Fruit fly (Drosophila melanogaster) S2 (cell line): ENCODE results near the gene CG46525.

Experiments
- CG8478 ChIP-seq: fragments of >200 bp; optimal IDR thresholded peaks from 2 replicates; lab custom pipeline; 2018
- CTCF ChIP-seq, 2 experiments: fragments of >200 bp; optimal IDR thresholded peaks; 2 replicates each; lab custom pipeline; 2018

DNA sequence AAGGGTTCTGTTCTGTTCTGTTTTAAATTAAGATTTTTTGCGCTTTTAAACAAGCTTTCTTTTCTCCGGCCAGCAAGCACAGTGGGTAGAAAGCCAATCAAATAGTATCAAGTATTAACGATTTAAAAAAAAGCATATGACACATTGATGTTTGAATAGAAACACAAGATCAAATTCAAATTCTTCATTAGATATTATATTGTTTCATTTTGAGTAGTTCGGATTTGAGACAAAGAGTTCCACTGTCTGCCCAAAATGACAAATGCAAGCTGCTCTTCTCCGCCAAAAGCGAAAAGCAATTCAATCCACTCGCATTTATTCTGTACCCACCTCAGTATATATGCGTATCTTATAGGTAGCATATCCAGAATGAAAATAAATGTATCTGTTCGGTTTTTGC is 27.2 kb downstream of the CG46525 start:
- TF ChIP-seq CG8478 (lab: Kevin White, UChicago) (no peak), CTCF (optimal IDR thresholded peaks at IDR 0.05; lab: Kevin White, UChicago) (no peak)
